Fruit fly (Drosophila melanogaster) whole organism: ENCODE data around the gene CG10749.

ENCODE experiments used
- CG8478 ChIP-seq: fragments of >200 bp; optimal IDR thresholded peaks from 2 replicates; lab custom pipeline; 2018; ENCODE audit warnings: inconsistent platforms
- Dll ChIP-seq: fragments of >200 bp; optimal IDR thresholded peaks from 2 replicates; lab custom pipeline; 2017
- EcR ChIP-seq, 2 experiments: fragments of >200 bp; optimal IDR thresholded peaks; 2 replicates each; lab custom pipeline; 2017; ENCODE audit warnings: missing biosample characterization in 2 of 2, missing genetic modification characterization in 2 of 2, missing genetic modification reagents in 2 of 2
- pan ChIP-seq: fragments of >200 bp; optimal IDR thresholded peaks from 2 replicates; lab custom pipeline; 2017
- psq ChIP-seq: fragments of >200 bp; optimal IDR thresholded peaks from 2 replicates; lab custom pipeline; 2017
- usp ChIP-seq: fragments of >200 bp; optimal IDR thresholded peaks from 2 replicates; lab custom pipeline; 2017; ENCODE audit warnings: missing biosample characterization, missing genetic modification characterization, mixed read lengths

CG10749 gene

DNA sequence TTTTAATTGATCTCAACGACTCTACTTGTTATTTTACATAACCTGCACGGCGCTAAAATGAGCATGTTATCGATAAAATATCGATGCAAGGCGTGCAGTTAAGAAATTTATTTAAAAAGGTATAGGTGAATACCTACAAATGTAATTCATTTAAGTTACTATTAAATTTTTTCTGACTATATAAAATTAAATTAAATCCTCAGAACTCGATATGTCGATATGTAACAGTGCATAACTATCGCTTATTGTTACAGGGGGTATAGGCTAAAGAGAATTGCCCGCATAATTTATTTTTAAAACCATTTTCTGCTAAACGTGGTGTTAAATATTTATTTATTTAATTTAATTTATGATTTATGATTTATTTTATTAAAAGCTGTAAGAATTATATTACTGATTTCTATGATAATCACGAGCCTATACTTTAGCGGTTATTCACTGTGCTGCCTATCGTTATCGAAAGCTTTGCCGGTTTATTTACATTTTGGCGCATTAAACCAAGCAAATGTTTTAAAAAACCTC, 45.6 kb downstream of the CG10749 start, which contains the start of the genes mRpL20 and Icmt:
Gene mRpL20 (minus strand): TSS at position 65 of the 522 bp plus-strand sequence.
Gene Icmt (plus strand): TSS at position 464 of the 522 bp plus-strand sequence.
- no peak for TF ChIP-seq Dll (lab: Kevin White, UChicago)
- TF ChIP-seq psq (lab: Kevin White, UChicago): no peak
- TF ChIP-seq usp (GFP tag; lab: Kevin White, UChicago): no peak
- no peak for TF ChIP-seq EcR (GFP tag; optimal IDR thresholded peaks at IDR 0.05; lab: Kevin White, UChicago)

DNA sequence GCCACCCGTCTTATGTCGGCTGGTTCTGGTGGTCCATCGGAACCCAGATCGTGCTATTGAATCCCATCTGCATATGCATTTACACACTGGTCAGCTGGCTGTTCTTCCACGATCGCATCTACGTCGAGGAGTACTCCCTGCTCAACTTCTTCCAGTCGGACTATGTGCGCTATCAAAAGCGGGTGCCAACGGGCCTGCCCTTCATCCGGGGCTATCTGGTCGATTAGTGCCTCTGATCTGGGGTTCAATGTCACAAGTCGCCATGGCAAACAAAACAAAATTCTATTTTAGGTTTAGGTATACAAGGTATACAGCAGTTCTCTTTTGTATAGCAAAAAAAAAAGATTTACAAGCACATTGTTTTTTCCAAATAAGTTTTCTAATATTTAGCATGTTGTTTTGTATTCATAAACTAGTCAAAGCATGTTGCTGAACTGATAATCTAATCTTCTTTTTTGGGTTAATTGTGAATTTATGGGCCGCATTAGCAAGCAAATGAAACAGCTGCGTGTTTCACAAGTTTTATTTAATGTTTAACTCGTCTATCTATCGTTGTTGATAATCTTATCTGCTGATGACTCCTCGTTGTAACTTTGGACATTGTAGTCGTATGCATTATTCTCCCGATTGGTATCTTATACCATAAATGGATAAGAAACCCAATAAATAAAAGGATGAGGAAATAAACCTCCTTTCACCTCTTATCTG, 47.1 kb downstream of the CG10749 start:
- TF ChIP-seq usp (GFP tag; lab: Kevin White, UChicago) (no peak), CG8478 (no peak), EcR (GFP tag; optimal IDR thresholded peaks at IDR 0.05; lab: Kevin White, UChicago) (no peak), psq (lab: Kevin White, UChicago) (no peak), pan (lab: Kevin White, UChicago) (no peak), Dll (lab: Kevin White, UChicago) (no peak)

DNA sequence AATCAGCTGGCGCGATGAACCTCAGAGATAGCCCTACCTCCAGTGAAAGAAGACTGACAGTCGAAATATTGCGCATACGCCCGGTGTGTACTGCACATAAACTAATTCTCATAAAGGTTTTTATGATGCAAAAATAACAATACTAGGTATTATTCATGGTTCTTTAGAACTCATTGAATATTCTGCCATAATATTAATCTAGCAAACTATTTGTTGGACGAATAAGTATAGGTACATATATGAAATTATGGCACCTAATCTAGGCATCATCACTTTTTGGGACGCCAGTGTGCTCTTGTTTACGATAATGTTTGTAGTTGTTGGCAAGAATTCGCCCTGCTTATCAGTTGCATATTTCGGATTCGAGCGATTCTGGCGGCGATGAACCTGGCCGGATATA, 49.5 kb downstream of the CG10749 start:
- no peak for TF ChIP-seq EcR (GFP tag; optimal IDR thresholded peaks at IDR 0.05; lab: Kevin White, UChicago)
- TF ChIP-seq Dll (lab: Kevin White, UChicago): no peak
- TF ChIP-seq pan (lab: Kevin White, UChicago): no peak
- no peak for TF ChIP-seq CG8478
- TF ChIP-seq psq (lab: Kevin White, UChicago): no peak

DNA sequence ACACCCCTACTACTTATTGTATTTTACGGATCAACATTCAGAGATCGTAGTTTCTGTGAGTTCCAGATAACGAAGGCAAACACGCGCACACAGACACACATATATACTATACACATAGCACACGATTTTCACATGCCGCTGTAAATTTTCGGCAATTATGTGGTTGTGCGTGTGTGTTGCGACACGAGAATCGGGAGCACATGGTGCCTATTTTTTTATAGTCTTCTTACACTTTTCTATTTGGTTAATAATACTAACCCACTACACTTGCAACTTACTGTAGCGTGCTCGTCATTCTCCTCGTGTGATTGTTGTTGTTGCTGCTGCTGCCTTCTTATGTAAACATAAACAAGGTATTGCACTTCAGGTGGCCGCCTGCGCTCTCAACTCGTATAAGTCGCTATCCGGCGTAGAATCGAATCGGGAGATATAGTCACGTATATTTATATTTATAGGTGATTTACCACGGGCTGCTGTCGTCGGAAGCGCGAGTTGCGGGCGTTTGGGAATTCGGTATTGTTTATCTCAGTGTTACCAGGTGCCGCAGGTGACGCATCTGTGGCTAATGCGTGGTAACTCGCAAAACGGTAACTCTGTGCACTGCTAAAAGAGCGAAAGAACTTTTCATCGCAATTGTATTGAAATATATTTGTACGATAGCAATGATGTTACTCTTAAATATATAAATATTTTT, 50.0 kb downstream of the CG10749 start, which contains the start of gene Adk2:
Gene Adk2 (minus strand): TSS at position 529 of the 694 bp plus-strand sequence.
- TF ChIP-seq Dll (lab: Kevin White, UChicago): no peak
- TF ChIP-seq EcR (GFP tag; optimal IDR thresholded peaks at IDR 0.05; lab: Kevin White, UChicago): no peak
- TF ChIP-seq CG8478: no peak
- no peak for TF ChIP-seq pan (lab: Kevin White, UChicago)
- no peak for TF ChIP-seq usp (GFP tag; lab: Kevin White, UChicago)
- TF ChIP-seq psq (lab: Kevin White, UChicago): no peak

DNA sequence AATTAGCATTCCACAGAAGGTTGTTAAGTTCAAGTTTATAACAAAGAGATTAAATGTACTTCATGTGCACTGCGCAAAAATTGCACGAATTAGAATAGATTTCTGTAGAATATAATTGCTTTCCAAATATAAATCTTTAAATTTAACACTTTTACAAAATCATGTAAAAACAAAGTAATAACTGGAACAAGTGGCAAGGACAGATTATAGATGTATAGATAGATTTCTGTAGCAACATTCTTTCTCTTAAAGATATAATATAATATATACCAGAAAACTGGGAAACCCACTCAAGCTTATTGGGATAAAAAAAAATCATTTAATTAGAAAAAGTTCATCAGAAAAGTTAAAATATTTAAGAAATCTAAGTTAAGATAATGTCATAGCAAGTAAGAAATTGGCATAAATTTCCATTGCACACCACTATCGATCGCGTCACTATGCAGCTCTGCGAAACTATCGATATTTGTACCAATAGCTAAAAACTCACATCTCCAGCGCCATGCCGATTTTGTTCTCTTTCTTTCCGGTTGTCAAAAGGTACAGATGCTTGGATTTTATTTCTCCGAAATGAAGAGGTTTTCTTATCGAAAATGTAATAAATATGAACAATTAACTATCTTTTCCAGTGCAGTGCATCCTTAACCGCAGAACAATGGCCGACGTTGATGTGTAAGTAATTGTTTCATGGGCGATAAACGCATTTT, 50.7 kb downstream of the CG10749 start, which contains the start of gene RpS12:
Gene RpS12 (plus strand): TSS at position 499 of the 707 bp plus-strand sequence.
- TF ChIP-seq psq (lab: Kevin White, UChicago) (no peak), usp (GFP tag; lab: Kevin White, UChicago) (no peak), EcR (GFP tag; optimal IDR thresholded peaks at IDR 0.05; lab: Kevin White, UChicago) (no peak), Dll (lab: Kevin White, UChicago) (no peak), CG8478 (no peak), pan (lab: Kevin White, UChicago) (no peak)
